Worm (Caenorhabditis elegans): ENCODE measurements around the gene T01G5.8.
A peak's percentile ranks its signal among the peaks of the same experiment; 100 is the strongest.

The T01G5.8 gene

ce11 chrV:15085335-15085800 is 30.7 kb upstream of the T01G5.8 start, which contains the start of the genes ahsa-1 and C01G10.7 (continued):
- TF ChIP-seq nhr-48 (tag; optimal IDR thresholded peaks at IDR 0.05) (no peak), attf-4 (tag; optimal IDR thresholded peaks at IDR 0.05) (no peak), dve-1 (tag; optimal IDR thresholded peaks at IDR 0.05; ENCODE audit: insufficient read depth) (no peak), R02D3.7 (tag; optimal IDR thresholded peaks at IDR 0.05) (peak; percentile 89), ztf-11 (tag; optimal IDR thresholded peaks at IDR 0.05) (no peak), lin-38 (GFP tag; IDR thresholded peaks at IDR 0.05) (peak; percentile 99), nhr-25 (tag; optimal IDR thresholded peaks at IDR 0.05; ENCODE audit: borderline replicate concordance, insufficient read depth) (no peak), Y75B8A.6 (GFP tag; IDR thresholded peaks at IDR 0.05) (no peak), ceh-20 (GFP tag; IDR thresholded peaks at IDR 0.05) (peak; percentile 67; the same call in 1 of the 2 replicates), fkh-10 (GFP tag; optimal IDR thresholded peaks at IDR 0.05) (peak; percentile 80), F49E8.2 (tag; optimal IDR thresholded peaks at IDR 0.05; ENCODE audit: borderline replicate concordance) (peak; percentile 56), zfp-2 (tag; optimal IDR thresholded peaks at IDR 0.05) (no peak), nhr-237 (tag; optimal IDR thresholded peaks at IDR 0.05) (no peak), T26A8.4 (GFP tag; IDR thresholded peaks at IDR 0.05) (peak; percentile 59; the same call in 1 of the 2 replicates), pha-4 (GFP tag; IDR thresholded peaks at IDR 0.05) (peak; percentile 54; the same call in 1 of the 2 replicates), pha-4 (tag; optimal IDR thresholded peaks at IDR 0.05) (peak; percentile 97), snpc-4 (tag; optimal IDR thresholded peaks at IDR 0.05) (no peak), mes-2 (tag; optimal IDR thresholded peaks at IDR 0.05; ENCODE audit: poor library complexity, severe bottlenecking) (peak; percentile 99), zfp-3 (GFP tag; conservative IDR thresholded peaks at IDR 0.05) (0 out of 2 replicates have a peak, but pooled peaks have one; percentile 32), lin-29 (GFP tag; IDR thresholded peaks at IDR 0.05) (no peak), zag-1 (tag; optimal IDR thresholded peaks at IDR 0.05) (no peak), aly-2 (tag; optimal IDR thresholded peaks at IDR 0.05) (no peak), mxl-2 (GFP tag; conservative IDR thresholded peaks at IDR 0.05) (no peak), ceh-62 (tag; optimal IDR thresholded peaks at IDR 0.05) (no peak), dmd-6 (GFP tag; IDR thresholded peaks at IDR 0.05) (peak; percentile 86), php-3 (GFP tag; IDR thresholded peaks at IDR 0.05) (no peak), ceh-82 (tag; optimal IDR thresholded peaks at IDR 0.05) (no peak), ama-1 (optimal IDR thresholded peaks at IDR 0.05) (no peak), gei-8 (GFP tag; optimal IDR thresholded peaks at IDR 0.05) (no peak), lin-15B (tag; optimal IDR thresholded peaks at IDR 0.05) (peak; percentile 91), mxl-3 (GFP tag; optimal IDR thresholded peaks at IDR 0.05) (peak; percentile 19), nhr-42 (GFP tag; IDR thresholded peaks at IDR 0.05) (peak; percentile 46; the same call in 1 of the 2 replicates), lsy-2 (tag; optimal IDR thresholded peaks at IDR 0.05) (peak; percentile 64 to 94), ZK337.2 (GFP tag; IDR thresholded peaks at IDR 0.05) (peak; percentile 91), nhr-6 (tag; optimal IDR thresholded peaks at IDR 0.05) (peak; percentile 99), daf-12 (tag; optimal IDR thresholded peaks at IDR 0.05) (no peak), nhr-102 (tag; optimal IDR thresholded peaks at IDR 0.05) (no peak), jun-1 (tag; optimal IDR thresholded peaks at IDR 0.05) (no peak), rbr-2 (tag; optimal IDR thresholded peaks at IDR 0.05) (peak; percentile 87), dpl-1 (GFP tag; optimal IDR thresholded peaks at IDR 0.05) (peak; percentile 84), lin-1 (GFP tag; IDR thresholded peaks at IDR 0.05) (no peak), set-16 (GFP tag; IDR thresholded peaks at IDR 0.05) (no peak), daf-19 (GFP tag; conservative IDR thresholded peaks at IDR 0.05) (no peak), mdt-29 (GFP tag; IDR thresholded peaks at IDR 0.05) (peak; percentile 52; the same call in 1 of the 2 replicates), lin-13 (GFP tag; optimal IDR thresholded peaks at IDR 0.05) (peak; percentile 86), egl-27 (tag; optimal IDR thresholded peaks at IDR 0.05) (no peak), snpc-1.2 (GFP tag; IDR thresholded peaks at IDR 0.05) (no peak), spr-3 (GFP tag; optimal IDR thresholded peaks at IDR 0.05) (no peak), daf-16 (GFP tag; optimal IDR thresholded peaks at IDR 0.05) (peak in 1 of 2 experiments; percentile 72), daf-16 (tag; optimal IDR thresholded peaks at IDR 0.05) (no peak), ceh-44 (GFP tag; IDR thresholded peaks at IDR 0.05) (peak; percentile 72; the same call in 1 of the 2 replicates), aha-1 (tag) (peak; percentile 98)

All from whole organism, L4 larva.